Fruit fly (Drosophila melanogaster): ENCODE data around the gene Aasdh.

DNA sequence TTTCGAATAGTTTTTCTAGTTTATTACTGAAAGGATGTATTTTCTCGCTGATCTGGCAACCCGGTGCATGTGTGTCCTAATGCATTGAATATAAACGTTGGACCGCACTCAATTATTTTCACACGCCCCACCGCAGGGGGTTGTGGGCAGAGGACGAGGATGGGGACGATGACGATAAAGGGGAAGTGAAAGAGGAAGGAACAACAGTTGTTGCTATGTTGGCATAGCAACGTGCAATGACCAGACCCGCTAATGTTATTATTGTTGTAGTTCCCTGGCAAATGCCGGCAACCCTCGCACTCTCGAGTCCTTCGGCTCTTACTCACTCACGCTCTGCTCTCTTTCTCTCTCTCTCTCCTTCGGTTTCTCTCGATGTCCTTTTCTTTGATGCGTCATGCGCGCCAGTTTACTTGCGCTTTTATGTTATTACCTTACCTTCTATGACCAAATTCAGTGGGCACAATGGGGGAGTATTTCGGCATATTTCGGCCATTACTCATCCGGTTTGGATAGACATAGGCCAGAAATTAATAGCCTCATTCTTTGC lies 24.6 kb downstream of the Aasdh start:
- no peak for TF ChIP-seq woc (GFP tag; optimal IDR thresholded peaks at IDR 0.05)
- no peak for TF ChIP-seq dmrt93B (GFP tag; optimal IDR thresholded peaks at IDR 0.05)
- TF ChIP-seq rgr (GFP tag; optimal IDR thresholded peaks at IDR 0.05): no peak
- no peak for TF ChIP-seq h (GFP tag; optimal IDR thresholded peaks at IDR 0.05)
